Worm (Caenorhabditis elegans) whole organism, L2 larva: ENCODE measurements around the gene F22E5.20.
A peak's percentile ranks its signal among the peaks of the same experiment; 100 is the strongest.

Experiments
- C34F6.9 ChIP-seq: fragments of 150-350 bp; optimal IDR thresholded peaks from 2 replicates; lab custom pipeline; 2014; ENCODE audit warnings: missing biosample characterization, missing genetic modification characterization
- F13H6.1 ChIP-seq: sonication (generic microtip); optimal IDR thresholded peaks from 2 replicates; lab custom pipeline; 2016; ENCODE audit warnings: missing genetic modification characterization, missing compliant biosample characterization
- R02D3.7 ChIP-seq: fragments of 150-350 bp; optimal IDR thresholded peaks from 2 replicates; lab custom pipeline; 2014; ENCODE audit warnings: missing biosample characterization, missing genetic modification characterization
- Y55F3AM.14 ChIP-seq: fragments of 200-800 bp; sonication (Bioruptor generic); optimal IDR thresholded peaks from 2 replicates; lab custom pipeline; 2018; ENCODE audit warnings: mild to moderate bottlenecking, missing genetic modification characterization, missing compliant biosample characterization
- ZK546.5 ChIP-seq: sonication (generic microtip); optimal IDR thresholded peaks from 2 replicates; lab custom pipeline; 2017; ENCODE audit warnings: missing biosample characterization, missing genetic modification characterization
- alr-1 ChIP-seq: fragments of 150-350 bp; optimal IDR thresholded peaks from 2 replicates; lab custom pipeline; 2014; ENCODE audit warnings: missing biosample characterization, missing genetic modification characterization
- aly-2 ChIP-seq: fragments of 150-350 bp; optimal IDR thresholded peaks from 2 replicates; lab custom pipeline; 2014; ENCODE audit warnings: missing biosample characterization, missing genetic modification characterization
- ama-1 ChIP-seq: fragments of 150-350 bp; optimal IDR thresholded peaks from 2 replicates; lab custom pipeline; 2018; ENCODE audit warnings: inconsistent platforms
- ceh-16 ChIP-seq: fragments of 150-350 bp; optimal IDR thresholded peaks from 2 replicates; lab custom pipeline; 2014; ENCODE audit warnings: missing biosample characterization, missing genetic modification characterization
- ceh-82 ChIP-seq: fragments of 150-350 bp; optimal IDR thresholded peaks from 2 replicates; lab custom pipeline; 2014; ENCODE audit warnings: missing biosample characterization, missing genetic modification characterization
- crh-2 ChIP-seq: sonication (generic microtip); optimal IDR thresholded peaks from 2 replicates; lab custom pipeline; 2017; ENCODE audit warnings: missing biosample characterization, missing genetic modification characterization
- dmd-4 ChIP-seq: sonication (generic microtip); optimal IDR thresholded peaks from 2 replicates; lab custom pipeline; 2017; ENCODE audit warnings: missing biosample characterization, missing genetic modification characterization
- egl-27 ChIP-seq: sonication (generic microtip); optimal IDR thresholded peaks from 3 replicates; lab custom pipeline; 2017; ENCODE audit warnings: missing biosample characterization, missing genetic modification reagents, missing genetic modification characterization
- elt-1 ChIP-seq: fragments of 150-350 bp; optimal IDR thresholded peaks from 2 replicates; lab custom pipeline; 2014; ENCODE audit warnings: missing biosample characterization, missing genetic modification characterization
- elt-3 ChIP-seq: sonication (generic microtip); optimal IDR thresholded peaks from 2 replicates; lab custom pipeline; 2017; ENCODE audit warnings: missing biosample characterization, missing genetic modification characterization
- fos-1 ChIP-seq: fragments of 150-350 bp; optimal IDR thresholded peaks from 2 replicates; lab custom pipeline; 2014; ENCODE audit warnings: missing biosample characterization, missing genetic modification characterization
- gmeb-1 ChIP-seq: fragments of 150-350 bp; optimal IDR thresholded peaks from 2 replicates; lab custom pipeline; 2014; ENCODE audit warnings: missing biosample characterization, missing genetic modification characterization
- lin-11 ChIP-seq: fragments of 150-350 bp; sonication (generic microtip); optimal IDR thresholded peaks from 2 replicates; lab custom pipeline; 2014; ENCODE audit warnings: missing biosample characterization, missing genetic modification characterization, inconsistent platforms, mixed read lengths
- lin-13 ChIP-seq: fragments of 150-350 bp; optimal IDR thresholded peaks from 2 replicates; lab custom pipeline; 2014; ENCODE audit warnings: missing biosample characterization, missing genetic modification reagents, missing genetic modification characterization
- lsy-2 ChIP-seq, 2 experiments: fragments of 150-350 bp in 1 of 2; sonication (generic microtip) in 1 of 2; optimal IDR thresholded peaks; 2 replicates each; lab custom pipeline; 2014 to 2017; ENCODE audit warnings: missing biosample characterization in 2 of 2, missing genetic modification characterization in 2 of 2
- mab-5 ChIP-seq: fragments of 150-350 bp; optimal IDR thresholded peaks from 2 replicates; lab custom pipeline; 2014; ENCODE audit warnings: missing biosample characterization, missing genetic modification characterization
- mbf-1 ChIP-seq: sonication (generic microtip); optimal IDR thresholded peaks from 2 replicates; lab custom pipeline; 2017; ENCODE audit warnings: missing biosample characterization, missing genetic modification characterization
- mdl-1 ChIP-seq, 2 experiments: fragments of 150-350 bp in 1 of 2; sonication (generic microtip) in 1 of 2; optimal IDR thresholded peaks; 2 replicates each; lab custom pipeline; 2017; ENCODE audit warnings: missing biosample characterization in 2 of 2, missing genetic modification characterization in 2 of 2
- nhr-10 ChIP-seq: sonication (generic microtip); optimal IDR thresholded peaks from 2 replicates; lab custom pipeline; 2017; ENCODE audit warnings: missing biosample characterization, missing genetic modification characterization
- nhr-11 ChIP-seq: fragments of 150-350 bp; optimal IDR thresholded peaks from 2 replicates; lab custom pipeline; 2014; ENCODE audit warnings: missing biosample characterization, missing genetic modification characterization
- nhr-129 ChIP-seq: fragments of 150-350 bp; optimal IDR thresholded peaks from 2 replicates; lab custom pipeline; 2014; ENCODE audit warnings: missing biosample characterization, missing genetic modification characterization
- nhr-21 ChIP-seq: fragments of 150-350 bp; optimal IDR thresholded peaks from 2 replicates; lab custom pipeline; 2014; ENCODE audit warnings: missing biosample characterization, missing genetic modification characterization
- nhr-23 ChIP-seq: fragments of 150-350 bp; optimal IDR thresholded peaks from 2 replicates; lab custom pipeline; 2014; ENCODE audit warnings: missing biosample characterization, missing genetic modification reagents, missing genetic modification characterization
- nhr-237 ChIP-seq: fragments of 150-350 bp; optimal IDR thresholded peaks from 2 replicates; lab custom pipeline; 2014; ENCODE audit warnings: missing biosample characterization, missing genetic modification characterization
- nhr-25 ChIP-seq: fragments of 150-350 bp; sonication (generic microtip); optimal IDR thresholded peaks from 3 replicates; lab custom pipeline; 2014; ENCODE audit warnings: missing biosample characterization, missing genetic modification characterization
- nhr-6 ChIP-seq: fragments of 150-350 bp; optimal IDR thresholded peaks from 2 replicates; lab custom pipeline; 2014; ENCODE audit warnings: missing biosample characterization, missing genetic modification characterization
- nhr-77 ChIP-seq: fragments of 150-350 bp; optimal IDR thresholded peaks from 2 replicates; lab custom pipeline; 2014; ENCODE audit warnings: missing biosample characterization, missing genetic modification characterization
- peb-1 ChIP-seq: fragments of 150-350 bp; optimal IDR thresholded peaks from 2 replicates; lab custom pipeline; 2014; ENCODE audit warnings: missing biosample characterization, missing genetic modification characterization
- sem-4 ChIP-seq: fragments of 150-350 bp; optimal IDR thresholded peaks from 2 replicates; lab custom pipeline; 2014; ENCODE audit warnings: missing biosample characterization, missing genetic modification reagents, missing genetic modification characterization
- skn-1 ChIP-seq: sonication (generic microtip); optimal IDR thresholded peaks from 2 replicates; lab custom pipeline; 2017; ENCODE audit warnings: missing biosample characterization, missing genetic modification characterization
- sma-3 ChIP-seq: sonication (generic microtip); optimal IDR thresholded peaks from 2 replicates; lab custom pipeline; 2016; ENCODE audit warnings: missing genetic modification reagents, missing genetic modification characterization, missing compliant biosample characterization
- sma-9 ChIP-seq, 2 experiments: fragments of 150-350 bp in 1 of 2; sonication (generic microtip) in 1 of 2; optimal IDR thresholded peaks; 2 replicates each; lab custom pipeline; 2014 to 2016; ENCODE audit warnings: missing genetic modification characterization in 2 of 2, mild to moderate bottlenecking in 1 of 2, missing biosample characterization in 1 of 2, missing compliant biosample characterization in 1 of 2, missing genetic modification reagents in 1 of 2, moderate library complexity in 1 of 2
- snpc-4 ChIP-seq: fragments of 150-350 bp; optimal IDR thresholded peaks from 2 replicates; lab custom pipeline; 2014; ENCODE audit warnings: missing biosample characterization, missing genetic modification characterization
- unc-39 ChIP-seq: fragments of 150-350 bp; optimal IDR thresholded peaks from 2 replicates; lab custom pipeline; 2014; ENCODE audit warnings: missing biosample characterization, missing genetic modification characterization
- unc-55 ChIP-seq: fragments of 150-350 bp; sonication (generic microtip); optimal IDR thresholded peaks from 3 replicates; lab custom pipeline; 2014; ENCODE audit warnings: missing biosample characterization, missing genetic modification reagents, missing genetic modification characterization
- unc-62 ChIP-seq: fragments of 150-350 bp; optimal IDR thresholded peaks from 2 replicates; lab custom pipeline; 2014; ENCODE audit warnings: missing biosample characterization, missing genetic modification reagents, missing genetic modification characterization
- zag-1 ChIP-seq: fragments of 150-350 bp; optimal IDR thresholded peaks from 2 replicates; lab custom pipeline; 2014; ENCODE audit warnings: missing biosample characterization, missing genetic modification characterization
- ztf-1 ChIP-seq: fragments of 200-800 bp; sonication (Bioruptor generic); conservative IDR thresholded peaks from 2 replicates; pipeline ENCODE4 v1.3.6; 2022; ENCODE audit warnings: missing genetic modification characterization, missing compliant biosample characterization
- ztf-11 ChIP-seq: sonication (generic microtip); optimal IDR thresholded peaks from 2 replicates; lab custom pipeline; 2017; ENCODE audit warnings: missing biosample characterization, missing genetic modification characterization
- ztf-4 ChIP-seq: fragments of 150-350 bp; optimal IDR thresholded peaks from 2 replicates; lab custom pipeline; 2014; ENCODE audit warnings: missing biosample characterization, missing genetic modification characterization

Gene F22E5.20

ce11 chrII:2659364-2659763 lies 14.1 kb downstream of the F22E5.20 start, which contains the start of gene gcy-21:
Gene gcy-21 (plus strand): TSS chrII:2659664.
- TF ChIP-seq ceh-82 (tag; lab: Kevin White, UChicago) (no peak), nhr-21 (no peak), lin-11 (tag; lab: Kevin White, UChicago) (no peak), sma-3 (GFP tag; lab: Kevin White, UChicago) (no peak), ZK546.5 (no peak), lsy-2 (tag; optimal IDR thresholded peaks at IDR 0.05; lab: Kevin White, UChicago) (no peak), gmeb-1 (tag; lab: Kevin White, UChicago) (no peak)

- TF ChIP-seq sma-9 (GFP tag; optimal IDR thresholded peaks at IDR 0.05; lab: Kevin White, UChicago) (no peak), sma-9 (tag; optimal IDR thresholded peaks at IDR 0.05; lab: Kevin White, UChicago) (no peak), nhr-77 (tag; lab: Kevin White, UChicago) (no peak), nhr-21 (no peak), nhr-10 (no peak), unc-62 (GFP tag; lab: Kevin White, UChicago) (no peak)
These were observed 16.8 kb downstream of the F22E5.20 start, which contains the start of gene sri-47 for ce11 chrII:2656606-2657005. Gene sri-47 (plus strand): TSS chrII:2656906.

DNA sequence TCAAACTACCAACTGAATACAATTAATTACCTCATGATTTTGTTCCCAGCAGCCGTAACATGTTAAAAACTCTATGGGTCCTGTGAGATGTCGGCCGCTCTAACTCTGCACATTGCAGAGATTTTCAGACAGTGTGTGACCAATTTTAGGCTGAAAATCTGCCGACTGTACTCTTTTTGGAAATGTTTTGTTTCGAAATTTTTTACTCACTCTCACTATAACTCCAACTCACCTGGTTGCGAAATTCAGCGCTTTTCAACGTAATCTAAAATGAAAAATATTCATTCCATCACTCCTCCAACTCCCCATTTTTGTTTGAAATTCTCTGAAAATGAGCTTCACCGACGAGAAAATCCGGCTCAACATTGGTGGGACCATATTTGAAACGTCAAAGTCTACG lies 23.9 kb downstream of the F22E5.20 start, which contains the start of the genes F22E5.13 and F22E5.6:
Gene F22E5.13 (minus strand): TSS at position 101 of the 400 bp plus-strand sequence.
Gene F22E5.6 (plus strand): TSS at position 297 of the 400 bp plus-strand sequence.
- TF ChIP-seq zag-1 (tag; lab: Kevin White, UChicago): no peak
- TF ChIP-seq sma-3 (GFP tag; lab: Kevin White, UChicago): no peak
- no peak for TF ChIP-seq elt-3 (tag; lab: Kevin White, UChicago)
- TF ChIP-seq ZK546.5: no peak
- no peak for TF ChIP-seq skn-1 (tag; lab: Kevin White, UChicago)
- TF ChIP-seq nhr-10: no peak
- no peak for TF ChIP-seq sem-4
- TF ChIP-seq, all 48 proteins: peak for 0

- TF ChIP-seq Y55F3AM.14 (GFP tag; lab: Kevin White, UChicago) (no peak), elt-1 (no peak), lin-13 (GFP tag; lab: Kevin White, UChicago) (peak; percentile 17), mbf-1 (tag; lab: Kevin White, UChicago) (no peak), mab-5 (tag; lab: Kevin White, UChicago) (no peak), nhr-25 (tag; lab: Kevin White, UChicago) (no peak), ama-1 (lab: Kevin White, UChicago) (no peak), unc-55 (GFP tag; lab: Kevin White, UChicago) (peak; percentile 61), F13H6.1 (tag; lab: Kevin White, UChicago) (peak; percentile 61), C34F6.9 (tag; lab: Kevin White, UChicago) (peak; percentile 81), ztf-1 (GFP tag; lab: Robert Waterston, UW) (no peak), ceh-82 (tag; lab: Kevin White, UChicago) (no peak), gmeb-1 (tag; lab: Kevin White, UChicago) (no peak), sem-4 (peak; percentile 13), ZK546.5 (no peak), nhr-23 (tag; lab: Kevin White, UChicago) (no peak), nhr-21 (no peak), sma-9 (GFP tag; optimal IDR thresholded peaks at IDR 0.05; lab: Kevin White, UChicago) (no peak), sma-9 (tag; optimal IDR thresholded peaks at IDR 0.05; lab: Kevin White, UChicago) (no peak), elt-3 (tag; lab: Kevin White, UChicago) (no peak), nhr-237 (tag; lab: Kevin White, UChicago) (no peak), mdl-1 (tag; optimal IDR thresholded peaks at IDR 0.05; lab: Kevin White, UChicago) (no peak), nhr-11 (tag; lab: Kevin White, UChicago) (no peak), unc-62 (GFP tag; lab: Kevin White, UChicago) (no peak), dmd-4 (no peak), lin-11 (tag; lab: Kevin White, UChicago) (no peak), crh-2 (no peak), nhr-10 (no peak), ztf-4 (tag; lab: Kevin White, UChicago) (no peak), snpc-4 (peak; percentile 16), ztf-11 (tag; lab: Kevin White, UChicago) (no peak), nhr-77 (tag; lab: Kevin White, UChicago) (no peak), peb-1 (no peak), alr-1 (no peak), aly-2 (tag; lab: Kevin White, UChicago) (no peak), egl-27 (tag; lab: Kevin White, UChicago) (no peak), unc-39 (no peak), fos-1 (tag; lab: Kevin White, UChicago) (no peak), R02D3.7 (no peak), lsy-2 (tag; optimal IDR thresholded peaks at IDR 0.05; lab: Kevin White, UChicago) (peak in 1 of 2 experiments; percentile 65), ceh-16 (tag; lab: Kevin White, UChicago) (no peak), nhr-6 (no peak), zag-1 (tag; lab: Kevin White, UChicago) (no peak), nhr-129 (peak; percentile 29)
These were observed 24.4 kb downstream of the F22E5.20 start for ce11 chrII:2649015-2649414.
